Worm (Caenorhabditis elegans) whole organism, L4 larva: Measurements from ENCODE around the gene frpr-21.

ENCODE experiments used
- F10B5.3 ChIP-seq: sonication (generic microtip); optimal IDR thresholded peaks from 2 replicates; lab custom pipeline; 2016; ENCODE audit warnings: mild to moderate bottlenecking, missing genetic modification characterization, missing compliant biosample characterization
- F49E8.2 ChIP-seq: sonication (generic microtip); optimal IDR thresholded peaks from 2 replicates; lab custom pipeline; 2016; ENCODE audit warnings: missing compliant biosample characterization, mild to moderate bottlenecking, missing genetic modification characterization, borderline replicate concordance
- R02D3.7 ChIP-seq: fragments of 150-350 bp; sonication (generic microtip); optimal IDR thresholded peaks from 3 replicates; lab custom pipeline; 2014; ENCODE audit warnings: missing biosample characterization, missing genetic modification characterization
- T26A8.4 ChIP-seq: fragments of 200-800 bp; sonication (Bioruptor generic); IDR thresholded peaks from 2 replicates; pipeline ENCODE4 v1.3.6; 2022; ENCODE audit warnings: missing genetic modification characterization, missing compliant biosample characterization
- ZK337.2 ChIP-seq: fragments of 200-800 bp; sonication (Bioruptor generic); IDR thresholded peaks from 2 replicates; pipeline ENCODE4 v1.3.6; 2022; ENCODE audit warnings: missing genetic modification reagents, missing genetic modification characterization, missing compliant biosample characterization
- aha-1 ChIP-seq: fragments of 150-350 bp; peaks from one replicate; lab custom pipeline; 2014; ENCODE audit warnings: missing biosample characterization, missing genetic modification characterization
- ama-1 ChIP-seq: fragments of 150-350 bp; optimal IDR thresholded peaks from 2 replicates; lab custom pipeline; 2014; ENCODE audit warnings: inconsistent platforms, mixed read lengths
- arid-1 ChIP-seq: fragments of 200-800 bp; sonication (Bioruptor generic); conservative IDR thresholded peaks from 2 replicates; pipeline ENCODE4 v1.3.6; 2022; ENCODE audit warnings: missing genetic modification reagents, missing genetic modification characterization, missing compliant biosample characterization
- ceh-28 ChIP-seq: fragments of 150-350 bp; optimal IDR thresholded peaks from 2 replicates; lab custom pipeline; 2014; ENCODE audit warnings: missing biosample characterization, missing genetic modification reagents, missing genetic modification characterization
- ces-1 ChIP-seq: fragments of 150-350 bp; sonication (generic microtip); optimal IDR thresholded peaks from 4 replicates; lab custom pipeline; 2014; ENCODE audit warnings: missing biosample characterization, missing genetic modification reagents, missing genetic modification characterization
- cey-2 ChIP-seq: sonication (generic microtip); optimal IDR thresholded peaks from 3 replicates; lab custom pipeline; 2017; ENCODE audit warnings: missing genetic modification characterization, mild to moderate bottlenecking, missing compliant biosample characterization, antibody characterized with exemption, borderline replicate concordance; ENCODE audit not compliant: insufficient read depth
- ctbp-1 ChIP-seq: fragments of 200-800 bp; sonication (Bioruptor generic); IDR thresholded peaks from 2 replicates; pipeline ENCODE4 v1.3.6; 2022; ENCODE audit warnings: missing genetic modification reagents, missing genetic modification characterization, missing compliant biosample characterization
- daf-16 ChIP-seq, 3 experiments: sonication (generic microtip); optimal IDR thresholded peaks; 2 replicates each; lab custom pipeline; 2016 to 2017; ENCODE audit warnings: missing genetic modification characterization in 3 of 3, missing genetic modification reagents in 3 of 3, mild to moderate bottlenecking in 2 of 3, missing compliant biosample characterization in 2 of 3, missing biosample characterization in 1 of 3, moderate library complexity in 1 of 3
- dmd-6 ChIP-seq: fragments of 200-800 bp; sonication (Bioruptor generic); IDR thresholded peaks from 2 replicates; pipeline ENCODE4 v1.3.6; 2022; ENCODE audit warnings: missing genetic modification reagents, missing genetic modification characterization, missing compliant biosample characterization
- dve-1 ChIP-seq: sonication (generic microtip); optimal IDR thresholded peaks from 2 replicates; lab custom pipeline; 2017; ENCODE audit warnings: antibody characterized with exemption, mild to moderate bottlenecking, missing genetic modification characterization, missing compliant biosample characterization; ENCODE audit not compliant: insufficient read depth
- egl-27 ChIP-seq: sonication (generic microtip); optimal IDR thresholded peaks from 3 replicates; lab custom pipeline; 2017; ENCODE audit warnings: missing biosample characterization, missing genetic modification reagents, missing genetic modification characterization
- egl-43 ChIP-seq: fragments of 200-800 bp; sonication (Bioruptor generic); IDR thresholded peaks from 2 replicates; pipeline ENCODE4 v1.3.6; 2022; ENCODE audit warnings: missing genetic modification reagents, missing genetic modification characterization, missing compliant biosample characterization
- gei-8 ChIP-seq: fragments of 200-800 bp; sonication (Bioruptor generic); optimal IDR thresholded peaks from 2 replicates; lab custom pipeline; 2018; ENCODE audit warnings: mild to moderate bottlenecking, missing genetic modification characterization, missing compliant biosample characterization
- hif-1 ChIP-seq, 2 experiments: sonication (generic microtip); optimal IDR thresholded peaks; 2 replicates each; lab custom pipeline; 2016 to 2017; ENCODE audit warnings: missing compliant biosample characterization in 2 of 2, missing genetic modification characterization in 2 of 2, missing genetic modification reagents in 2 of 2, missing genotype in 2 of 2, mild to moderate bottlenecking in 1 of 2
- hlh-11 ChIP-seq: fragments of 200-800 bp; sonication (Bioruptor generic); optimal IDR thresholded peaks from 2 replicates; lab custom pipeline; 2018; ENCODE audit warnings: mild to moderate bottlenecking, missing genetic modification characterization, missing compliant biosample characterization
- hlh-30 ChIP-seq: sonication (generic microtip); optimal IDR thresholded peaks from 2 replicates; lab custom pipeline; 2017; ENCODE audit warnings: antibody characterized with exemption, mild to moderate bottlenecking, missing genetic modification characterization, missing compliant biosample characterization; ENCODE audit not compliant: insufficient read depth
- lim-7 ChIP-seq: fragments of 200-800 bp; sonication (Bioruptor generic); IDR thresholded peaks from 2 replicates; pipeline ENCODE4 v1.3.6; 2022; ENCODE audit warnings: missing genetic modification characterization, missing compliant biosample characterization
- lin-1 ChIP-seq: fragments of 200-800 bp; sonication (Bioruptor generic); IDR thresholded peaks from 2 replicates; pipeline ENCODE4 v1.3.6; 2022; ENCODE audit warnings: missing genetic modification reagents, missing genetic modification characterization, missing compliant biosample characterization
- lin-39 ChIP-seq: fragments of 150-350 bp; optimal IDR thresholded peaks from 2 replicates; lab custom pipeline; 2014; ENCODE audit warnings: missing biosample characterization, missing genetic modification reagents, missing genetic modification characterization
- lsy-2 ChIP-seq, 2 experiments: fragments of 150-350 bp in 1 of 2; sonication (generic microtip) in 1 of 2; optimal IDR thresholded peaks; 2 replicates each; lab custom pipeline; 2014 to 2017; ENCODE audit warnings: missing biosample characterization in 2 of 2, missing genetic modification characterization in 2 of 2
- madf-9 ChIP-seq: fragments of 200-800 bp; sonication (Bioruptor generic); conservative IDR thresholded peaks from 2 replicates; pipeline ENCODE4 v1.3.6; 2022; ENCODE audit warnings: missing genetic modification reagents, missing genetic modification characterization, missing compliant biosample characterization
- mdl-1 ChIP-seq, 2 experiments: fragments of 150-350 bp in 1 of 2; sonication (generic microtip) in 1 of 2; optimal IDR thresholded peaks; 2 replicates each; lab custom pipeline; 2014 to 2017; ENCODE audit warnings: missing biosample characterization in 2 of 2, missing genetic modification characterization in 2 of 2
- mdt-29 ChIP-seq: fragments of 200-800 bp; sonication (Bioruptor generic); IDR thresholded peaks from 2 replicates; pipeline ENCODE4 v1.3.6; 2022; ENCODE audit warnings: missing genetic modification reagents, missing genetic modification characterization, missing compliant biosample characterization
- mes-2 ChIP-seq: sonication (generic microtip); optimal IDR thresholded peaks from 2 replicates; lab custom pipeline; 2016; ENCODE audit warnings: missing genotype, mild to moderate bottlenecking, missing genetic modification characterization, missing compliant biosample characterization; ENCODE audit not compliant: poor library complexity, severe bottlenecking
- mxl-2 ChIP-seq: fragments of 200-800 bp; sonication (Bioruptor generic); conservative IDR thresholded peaks from 2 replicates; pipeline ENCODE4 v1.3.6; 2022; ENCODE audit warnings: missing genetic modification reagents, missing genetic modification characterization, missing compliant biosample characterization
- mxl-3 ChIP-seq: fragments of 200-800 bp; sonication (Bioruptor generic); optimal IDR thresholded peaks from 2 replicates; lab custom pipeline; 2018; ENCODE audit warnings: mild to moderate bottlenecking, missing genetic modification characterization, missing compliant biosample characterization
- nhr-102 ChIP-seq: sonication (generic microtip); optimal IDR thresholded peaks from 2 replicates; lab custom pipeline; 2016; ENCODE audit warnings: mild to moderate bottlenecking, missing genetic modification characterization, moderate library complexity, missing compliant biosample characterization
- nhr-25 ChIP-seq: sonication (generic microtip); optimal IDR thresholded peaks from 2 replicates; lab custom pipeline; 2017; ENCODE audit warnings: missing genetic modification characterization, mild to moderate bottlenecking, missing compliant biosample characterization, antibody characterized with exemption, moderate library complexity, borderline replicate concordance; ENCODE audit not compliant: insufficient read depth
- nhr-48 ChIP-seq: sonication (generic microtip); optimal IDR thresholded peaks from 2 replicates; lab custom pipeline; 2016; ENCODE audit warnings: mild to moderate bottlenecking, missing genetic modification characterization, missing compliant biosample characterization
- nhr-6 ChIP-seq: fragments of 150-350 bp; optimal IDR thresholded peaks from 2 replicates; lab custom pipeline; 2014; ENCODE audit warnings: missing biosample characterization, missing genetic modification characterization
- nhr-77 ChIP-seq: fragments of 150-350 bp; optimal IDR thresholded peaks from 2 replicates; lab custom pipeline; 2014; ENCODE audit warnings: missing biosample characterization, missing genetic modification characterization
- pha-4 ChIP-seq, 2 experiments: fragments of 150-350 bp in 1 of 2; fragments of 200-800 bp in 1 of 2; sonication (Bioruptor generic) in 1 of 2; IDR thresholded peaks in 1 of 2; optimal IDR thresholded peaks in 1 of 2; 2 replicates each; pipeline versions ENCODE4 v1.3.6 to Lab custom; 2014 to 2022; ENCODE audit warnings: missing genetic modification characterization in 2 of 2, missing genetic modification reagents in 2 of 2, missing biosample characterization in 1 of 2, missing compliant biosample characterization in 1 of 2
- php-3 ChIP-seq: fragments of 200-800 bp; sonication (Bioruptor generic); IDR thresholded peaks from 2 replicates; pipeline ENCODE4 v1.3.6; 2022; ENCODE audit warnings: missing genetic modification reagents, missing genetic modification characterization, missing compliant biosample characterization
- pqm-1 ChIP-seq: sonication (generic microtip); optimal IDR thresholded peaks from 2 replicates; lab custom pipeline; 2017; ENCODE audit warnings: missing biosample characterization, missing genetic modification characterization
- skn-1 ChIP-seq: fragments of 150-350 bp; optimal IDR thresholded peaks from 2 replicates; lab custom pipeline; 2014; ENCODE audit warnings: missing biosample characterization, missing genetic modification characterization
- spr-1 ChIP-seq: sonication (generic microtip); optimal IDR thresholded peaks from 2 replicates; lab custom pipeline; 2016; ENCODE audit warnings: mild to moderate bottlenecking, missing genetic modification characterization, missing compliant biosample characterization
- unc-130 ChIP-seq: sonication (generic microtip); optimal IDR thresholded peaks from 2 replicates; lab custom pipeline; 2016; ENCODE audit warnings: missing genetic modification reagents, missing genetic modification characterization, missing compliant biosample characterization
- unc-39 ChIP-seq: sonication (generic microtip); optimal IDR thresholded peaks from 2 replicates; lab custom pipeline; 2017; ENCODE audit warnings: missing biosample characterization, missing genetic modification characterization
- zag-1 ChIP-seq: fragments of 150-350 bp; optimal IDR thresholded peaks from 2 replicates; lab custom pipeline; 2014; ENCODE audit warnings: missing biosample characterization, missing genetic modification characterization
- zfp-2 ChIP-seq: sonication (generic microtip); optimal IDR thresholded peaks from 2 replicates; lab custom pipeline; 2016; ENCODE audit warnings: mild to moderate bottlenecking, missing genetic modification characterization, missing compliant biosample characterization
- ztf-7 ChIP-seq: fragments of 150-350 bp; optimal IDR thresholded peaks from 2 replicates; lab custom pipeline; 2014; ENCODE audit warnings: missing biosample characterization, missing genetic modification characterization

frpr-21 gene

ce11 chrII:10390250-10390821 lies 31.5 kb downstream of the frpr-21 start (continued):
- no peak for TF ChIP-seq spr-1 (tag; lab: Kevin White, UChicago)
- TF ChIP-seq R02D3.7 (tag; lab: Kevin White, UChicago), result no peak
- no peak for TF ChIP-seq unc-39
- TF ChIP-seq, all 104 proteins: peak for 29

- TF ChIP-seq mdl-1 (tag; optimal IDR thresholded peaks at IDR 0.05; lab: Kevin White, UChicago) (peak in 1 of 2 experiments; percentile 69), cey-2 (tag; lab: Kevin White, UChicago) (peak; percentile 52), zag-1 (no peak), dmd-6 (GFP tag; lab: Robert Waterston, UW) (peak; percentile 93), ama-1 (peak; percentile 56), nhr-77 (tag; lab: Kevin White, UChicago) (peak; percentile 75), aha-1 (tag; lab: Kevin White, UChicago) (peak; percentile 98), spr-1 (tag; lab: Kevin White, UChicago) (no peak), zfp-2 (tag; lab: Kevin White, UChicago) (no peak), ZK337.2 (no peak), T26A8.4 (GFP tag; lab: Robert Waterston, UW) (peak; percentile 67), egl-27 (tag; lab: Kevin White, UChicago) (no peak), pqm-1 (tag; lab: Kevin White, UChicago) (peak; percentile 93), arid-1 (GFP tag; lab: Robert Waterston, UW) (0 out of 2 replicates have a peak, but pooled peaks have one; percentile 31), ctbp-1 (GFP tag; lab: Robert Waterston, UW) (peak; percentile 28; the same call in 1 of the 2 replicates), gei-8 (GFP tag; lab: Kevin White, UChicago) (peak; percentile 41), mxl-2 (GFP tag; lab: Robert Waterston, UW) (peak; percentile 85), F10B5.3 (tag; lab: Kevin White, UChicago) (no peak), nhr-102 (tag; lab: Kevin White, UChicago) (peak; percentile 53), mdt-29 (GFP tag; lab: Robert Waterston, UW) (no peak), pha-4 (GFP tag; IDR thresholded peaks at IDR 0.05; lab: Robert Waterston, UW) (peak; percentile 24; the same call in 1 of the 2 replicates), pha-4 (tag; optimal IDR thresholded peaks at IDR 0.05; lab: Kevin White, UChicago) (peak; percentile 15), skn-1 (tag; lab: Kevin White, UChicago) (no peak), madf-9 (0 out of 2 replicates have a peak, but pooled peaks have one; percentile 15), dve-1 (peak; percentile 79), lin-1 (GFP tag; lab: Robert Waterston, UW) (peak; percentile 82), hlh-30 (tag; lab: Kevin White, UChicago) (peak; percentile 81), nhr-48 (tag; lab: Kevin White, UChicago) (peak; percentile 75), ceh-28 (tag; lab: Kevin White, UChicago) (no peak), php-3 (GFP tag; lab: Robert Waterston, UW) (peak; percentile 85), nhr-25 (tag; lab: Kevin White, UChicago) (no peak), lin-39 (no peak), lsy-2 (tag; optimal IDR thresholded peaks at IDR 0.05; lab: Kevin White, UChicago) (peak in 1 of 2 experiments; percentile 48), hif-1 (tag; optimal IDR thresholded peaks at IDR 0.05; lab: Kevin White, UChicago) (peak; percentile 13 to 23), F49E8.2 (tag; lab: Kevin White, UChicago) (no peak), ztf-7 (tag; lab: Kevin White, UChicago) (no peak), egl-43 (GFP tag; lab: Robert Waterston, UW) (no peak), mxl-3 (GFP tag; lab: Kevin White, UChicago) (peak; percentile 93), ces-1 (no peak), mes-2 (peak; percentile 51), nhr-6 (tag; lab: Kevin White, UChicago) (no peak), unc-130 (GFP tag; lab: Kevin White, UChicago) (no peak), daf-16 (GFP tag; optimal IDR thresholded peaks at IDR 0.05; lab: Kevin White, UChicago) (peak in 1 of 2 experiments; percentile 34), daf-16 (tag; optimal IDR thresholded peaks at IDR 0.05; lab: Kevin White, UChicago) (peak; percentile 89), hlh-11 (peak; percentile 94), lim-7 (peak; percentile 11; the same call in 1 of the 2 replicates)
These were observed 32.1 kb downstream of the frpr-21 start for ce11 chrII:10389776-10390175.
